Fruit fly (Drosophila melanogaster) whole organism, embryonic: ENCODE results near the gene CG5921.

Experiments used
- Awh ChIP-seq: fragments of 200-800 bp; sonication (Bioruptor generic); IDR thresholded peaks from 2 replicates; pipeline ENCODE4, ENCODE4 v1.3.6; 2022; ENCODE audit warnings: missing biosample characterization, missing genetic modification characterization
- Bteb2 ChIP-seq: fragments of 200-800 bp; sonication (Bioruptor generic); optimal IDR thresholded peaks from 2 replicates; lab custom pipeline; 2016; ENCODE audit warnings: missing biosample characterization, missing genetic modification characterization
- CG10274 ChIP-seq: fragments of 200-800 bp; sonication (Bioruptor generic); optimal IDR thresholded peaks from 3 replicates; lab custom pipeline; 2017; ENCODE audit warnings: missing biosample characterization, mild to moderate bottlenecking, missing genetic modification characterization
- CG10979 ChIP-seq: fragments of 200-800 bp; sonication (Bioruptor generic); optimal IDR thresholded peaks from 2 replicates; lab custom pipeline; 2018; ENCODE audit warnings: missing biosample characterization, mild to moderate bottlenecking, missing genetic modification characterization, moderate library complexity
- CG13123 ChIP-seq: fragments of 200-800 bp; sonication (Bioruptor generic); optimal IDR thresholded peaks from 2 replicates; lab custom pipeline; 2016; ENCODE audit warnings: missing biosample characterization, missing genetic modification characterization
- CG13287 ChIP-seq: fragments of 200-800 bp; sonication (Bioruptor generic); IDR thresholded peaks from 2 replicates; pipeline ENCODE4 v1.3.6; 2022; ENCODE audit warnings: missing biosample characterization, missing genetic modification characterization; ENCODE audit not compliant: partially characterized antibody
- CG13894 ChIP-seq: fragments of 200-800 bp; sonication (Bioruptor generic); optimal IDR thresholded peaks from 3 replicates; lab custom pipeline; 2018; ENCODE audit warnings: missing biosample characterization, mild to moderate bottlenecking, missing genetic modification characterization, moderate library complexity
- CG14050 ChIP-seq: fragments of 200-800 bp; sonication (Bioruptor generic); IDR thresholded peaks from 3 replicates; pipeline ENCODE4 v1.3.6; 2022; ENCODE audit warnings: missing biosample characterization, missing genetic modification characterization
- CG16779 ChIP-seq: fragments of 200-800 bp; sonication (Bioruptor generic); IDR thresholded peaks from 2 replicates; pipeline ENCODE4 v1.3.6; 2022; ENCODE audit warnings: missing biosample characterization, missing genetic modification characterization
- CG17359 ChIP-seq: fragments of 200-800 bp; sonication (Bioruptor generic); optimal IDR thresholded peaks from 3 replicates; lab custom pipeline; 2018; ENCODE audit warnings: missing biosample characterization, mild to moderate bottlenecking, missing genetic modification characterization, moderate library complexity
- CG17361 ChIP-seq: fragments of 200-800 bp; sonication (Bioruptor generic); IDR thresholded peaks from 3 replicates; pipeline ENCODE4 v1.3.6; 2022; ENCODE audit warnings: missing biosample characterization, missing genetic modification characterization
- CG2129 ChIP-seq: fragments of 200-800 bp; sonication (Bioruptor generic); IDR thresholded peaks from 2 replicates; pipeline ENCODE4 v1.3.6; 2022; ENCODE audit warnings: missing biosample characterization, missing genetic modification characterization; ENCODE audit not compliant: partially characterized antibody
- CG30431 ChIP-seq: fragments of 200-800 bp; sonication (Bioruptor generic); optimal IDR thresholded peaks from 2 replicates; lab custom pipeline; 2017; ENCODE audit warnings: missing biosample characterization, missing genetic modification characterization
- CG3281 ChIP-seq: fragments of 200-800 bp; sonication (Bioruptor generic); optimal IDR thresholded peaks from 3 replicates; lab custom pipeline; 2017; ENCODE audit warnings: missing biosample characterization, mild to moderate bottlenecking, missing genetic modification characterization
- CG33557 ChIP-seq: fragments of 200-800 bp; sonication (Bioruptor generic); optimal IDR thresholded peaks from 2 replicates; lab custom pipeline; 2019; ENCODE audit warnings: missing biosample characterization, mild to moderate bottlenecking, missing genetic modification characterization, moderate library complexity
- CG42726 ChIP-seq: fragments of 200-800 bp; sonication (Bioruptor generic); IDR thresholded peaks from 2 replicates; pipeline ENCODE4 v1.3.6; 2022; ENCODE audit warnings: missing biosample characterization, missing genetic modification characterization; ENCODE audit not compliant: partially characterized antibody
- CG4328 ChIP-seq: fragments of 200-800 bp; sonication (Bioruptor generic); optimal IDR thresholded peaks from 3 replicates; lab custom pipeline; 2017; ENCODE audit warnings: missing biosample characterization, missing genetic modification reagents, missing genetic modification characterization
- CG4404 ChIP-seq: fragments of 200-800 bp; sonication (Bioruptor generic); IDR thresholded peaks from 2 replicates; pipeline ENCODE4 v1.3.6; 2022; ENCODE audit warnings: missing biosample characterization, missing genetic modification characterization
- CG6765 ChIP-seq: fragments of 200-800 bp; sonication (Bioruptor generic); optimal IDR thresholded peaks from 3 replicates; lab custom pipeline; 2017; ENCODE audit warnings: missing biosample characterization, mild to moderate bottlenecking, missing genetic modification characterization
- CG7372 ChIP-seq: fragments of 200-800 bp; sonication (Bioruptor generic); IDR thresholded peaks from 2 replicates; pipeline ENCODE4 v1.3.6; 2022; ENCODE audit warnings: missing biosample characterization, missing genetic modification characterization
- CG7745 ChIP-seq: fragments of 200-800 bp; sonication (Bioruptor generic); optimal IDR thresholded peaks from 2 replicates; lab custom pipeline; 2018; ENCODE audit warnings: missing biosample characterization, mild to moderate bottlenecking, missing genetic modification characterization, moderate library complexity
- CG7928 ChIP-seq: fragments of 200-800 bp; sonication (Bioruptor generic); optimal IDR thresholded peaks from 2 replicates; lab custom pipeline; 2017; ENCODE audit warnings: missing biosample characterization, mild to moderate bottlenecking, missing genetic modification characterization
- CG8944 ChIP-seq: fragments of 200-800 bp; sonication (Bioruptor generic); optimal IDR thresholded peaks from 3 replicates; lab custom pipeline; 2016; ENCODE audit warnings: missing biosample characterization, missing genetic modification characterization
- CHES-1-like ChIP-seq: fragments of 200-800 bp; sonication (Bioruptor generic); optimal IDR thresholded peaks from 2 replicates; lab custom pipeline; 2016; ENCODE audit warnings: missing biosample characterization, missing genetic modification characterization
- D ChIP-seq, 2 experiments: fragments of 200-800 bp in 1 of 2; fragments of >200 bp in 1 of 2; sonication (Bioruptor generic) in 1 of 2; optimal IDR thresholded peaks; 2 replicates in 1 of 2; 3 replicates in 1 of 2; lab custom pipeline; 2017; ENCODE audit warnings: mild to moderate bottlenecking in 1 of 2, missing biosample characterization in 1 of 2, missing genetic modification characterization in 1 of 2, missing genetic modification reagents in 1 of 2
- Dp ChIP-seq: fragments of 200-800 bp; sonication (Bioruptor generic); optimal IDR thresholded peaks from 2 replicates; lab custom pipeline; 2018; ENCODE audit warnings: missing biosample characterization, mild to moderate bottlenecking, missing genetic modification characterization, moderate library complexity
- Gsc ChIP-seq: fragments of 200-800 bp; sonication (Bioruptor generic); IDR thresholded peaks from 2 replicates; pipeline ENCODE4 v1.3.6; 2022; ENCODE audit warnings: missing biosample characterization, missing genetic modification characterization
- HHEX ChIP-seq: fragments of 200-800 bp; sonication (Bioruptor generic); optimal IDR thresholded peaks from 3 replicates; lab custom pipeline; 2017; ENCODE audit warnings: missing biosample characterization, mild to moderate bottlenecking, missing genetic modification characterization, missing genetic modification reagents
- HLH54F ChIP-seq: fragments of 200-800 bp; sonication (Bioruptor generic); optimal IDR thresholded peaks from 3 replicates; lab custom pipeline; 2016; ENCODE audit warnings: missing biosample characterization, missing genetic modification characterization
- Lpt ChIP-seq: fragments of >200 bp; optimal IDR thresholded peaks from 2 replicates; lab custom pipeline; 2018; ENCODE audit warnings: missing biosample characterization, missing genetic modification characterization
- MBD-R2 ChIP-seq: fragments of 200-800 bp; sonication (Bioruptor generic); IDR thresholded peaks from 2 replicates; pipeline ENCODE4 v1.3.6; 2022; ENCODE audit warnings: missing biosample characterization, missing genetic modification characterization
- Nf-YA ChIP-seq: fragments of 200-800 bp; sonication (Bioruptor generic); IDR thresholded peaks from 2 replicates; pipeline ENCODE4 v1.3.6; 2022; ENCODE audit warnings: missing biosample characterization, missing genetic modification characterization
- NfI ChIP-seq: fragments of 200-800 bp; sonication (Bioruptor generic); optimal IDR thresholded peaks from 3 replicates; lab custom pipeline; 2018; ENCODE audit warnings: missing biosample characterization, mild to moderate bottlenecking, missing genetic modification characterization, moderate library complexity
- Tbp ChIP-seq: fragments of >200 bp; optimal IDR thresholded peaks from 2 replicates; lab custom pipeline; 2018; ENCODE audit warnings: missing biosample characterization, missing genetic modification characterization
- Xbp1 ChIP-seq: fragments of 200-800 bp; sonication (Bioruptor generic); optimal IDR thresholded peaks from 3 replicates; lab custom pipeline; 2016; ENCODE audit warnings: missing biosample characterization, mild to moderate bottlenecking, missing genetic modification characterization
- ac ChIP-seq: fragments of 200-800 bp; sonication (Bioruptor generic); optimal IDR thresholded peaks from 3 replicates; lab custom pipeline; 2017; ENCODE audit warnings: missing biosample characterization, mild to moderate bottlenecking, missing genetic modification characterization
- bsh ChIP-seq, 2 experiments: fragments of 200-800 bp; sonication (Bioruptor generic); optimal IDR thresholded peaks; 2 replicates each; lab custom pipeline; 2017 to 2018; ENCODE audit warnings: mild to moderate bottlenecking in 2 of 2, missing biosample characterization in 2 of 2, missing genetic modification characterization in 2 of 2, moderate library complexity in 1 of 2
- corto ChIP-seq: fragments of 200-800 bp; sonication (Bioruptor generic); optimal IDR thresholded peaks from 2 replicates; lab custom pipeline; 2016; ENCODE audit warnings: missing biosample characterization, mild to moderate bottlenecking, missing genetic modification characterization, moderate library complexity
- grau ChIP-seq: fragments of 200-800 bp; optimal IDR thresholded peaks from 3 replicates; lab custom pipeline; 2019; ENCODE audit warnings: missing biosample characterization, mild to moderate bottlenecking, missing genetic modification characterization, moderate library complexity
- knrl ChIP-seq: fragments of 200-800 bp; sonication (Bioruptor generic); IDR thresholded peaks from 3 replicates; pipeline ENCODE4 v1.3.6; 2022; ENCODE audit warnings: missing biosample characterization, missing genetic modification characterization; ENCODE audit not compliant: partially characterized antibody
- mirr ChIP-seq: fragments of 200-800 bp; sonication (Bioruptor generic); optimal IDR thresholded peaks from 3 replicates; lab custom pipeline; 2018; ENCODE audit warnings: missing biosample characterization, mild to moderate bottlenecking, missing genetic modification characterization
- org-1 ChIP-seq: fragments of 200-800 bp; sonication (Bioruptor generic); optimal IDR thresholded peaks from 2 replicates; lab custom pipeline; 2017; ENCODE audit warnings: missing biosample characterization, missing genetic modification characterization
- salm ChIP-seq: fragments of 200-800 bp; sonication (Bioruptor generic); optimal IDR thresholded peaks from 2 replicates; lab custom pipeline; 2018; ENCODE audit warnings: missing biosample characterization, mild to moderate bottlenecking, missing genetic modification characterization
- tgo ChIP-seq: fragments of 200-800 bp; sonication (Bioruptor generic); IDR thresholded peaks from 3 replicates; pipeline ENCODE4 v1.3.6; 2022; ENCODE audit warnings: missing biosample characterization, missing genetic modification characterization
- tna ChIP-seq: fragments of 200-800 bp; sonication (Bioruptor generic); IDR thresholded peaks from 2 replicates; pipeline ENCODE4 v1.3.6; 2022; ENCODE audit warnings: missing biosample characterization, missing genetic modification characterization; ENCODE audit not compliant: partially characterized antibody
- trh ChIP-seq: fragments of 200-800 bp; sonication (Bioruptor generic); optimal IDR thresholded peaks from 2 replicates; lab custom pipeline; 2016; ENCODE audit warnings: missing biosample characterization, missing genetic modification characterization
- unc-4 ChIP-seq: fragments of 200-800 bp; sonication (Bioruptor generic); IDR thresholded peaks from 2 replicates; pipeline ENCODE4 v1.3.6; 2022; ENCODE audit warnings: missing biosample characterization, missing genetic modification characterization; ENCODE audit not compliant: partially characterized antibody
- wor ChIP-seq: fragments of 200-800 bp; sonication (Bioruptor generic); IDR thresholded peaks from 2 replicates; pipeline ENCODE4 v1.3.6; 2022; ENCODE audit warnings: missing biosample characterization, missing genetic modification characterization

CG5921 gene

dm6 chrX:6090809-6091667 lies 40.4 kb downstream of the CG5921 start, which contains the start of the genes Nep1 and Mipp2 (continued):
- TF ChIP-seq mirr (GFP tag; lab: Kevin White, UChicago) (no peak), MBD-R2 (GFP tag; lab: Robert Waterston, UW) (no peak; the same call in 1 of the 2 replicates), tgo (peak; percentile 41; the same call in 2 of the 3 replicates), CG33557 (GFP tag; lab: Kevin White, UChicago) (no peak), CG3281 (GFP tag; lab: Kevin White, UChicago) (peak; percentile 16), CG4404 (GFP tag; lab: Robert Waterston, UW) (no peak), CHES-1-like (GFP tag; lab: Kevin White, UChicago) (peak; percentile 40), NfI (peak; percentile 33), CG2129 (GFP tag; lab: Robert Waterston, UW) (no peak), CG8944 (GFP tag; lab: Kevin White, UChicago) (peak; percentile 22), corto (GFP tag; lab: Kevin White, UChicago) (no peak), CG17361 (GFP tag; lab: Robert Waterston, UW) (no peak), CG7372 (GFP tag; lab: Robert Waterston, UW) (0 out of 2 replicates have a peak, but pooled peaks have one; percentile 20), CG4328 (GFP tag; lab: Kevin White, UChicago) (no peak), trh (no peak), Dp (GFP tag; lab: Kevin White, UChicago) (peak; percentile 71), CG6765 (GFP tag; lab: Kevin White, UChicago) (no peak), CG42726 (GFP tag; lab: Robert Waterston, UW) (no peak), CG7745 (tag; lab: Kevin White, UChicago) (no peak), ac (GFP tag; lab: Kevin White, UChicago) (no peak), Lpt (GFP tag; lab: Kevin White, UChicago) (no peak), CG10979 (tag; lab: Kevin White, UChicago) (no peak), Nf-YA (GFP tag; lab: Robert Waterston, UW) (no peak), tna (0 out of 2 replicates have a peak, but pooled peaks have one; percentile 28), CG7928 (GFP tag; lab: Kevin White, UChicago) (no peak), bsh (GFP tag; optimal IDR thresholded peaks at IDR 0.05; lab: Kevin White, UChicago) (peak; percentile 24 to 36), Xbp1 (no peak), Tbp (GFP tag; lab: Kevin White, UChicago) (no peak), knrl (GFP tag; lab: Robert Waterston, UW) (0 out of 3 replicates have a peak, but pooled peaks have one; percentile 10), org-1 (GFP tag; lab: Kevin White, UChicago) (no peak), CG14050 (GFP tag; lab: Robert Waterston, UW) (peak; percentile 44; the same call in 1 of the 3 replicates), salm (no peak), HLH54F (no peak), Bteb2 (no peak), Gsc (GFP tag; lab: Robert Waterston, UW) (no peak), CG13287 (GFP tag; lab: Robert Waterston, UW) (no peak), CG10274 (GFP tag; lab: Kevin White, UChicago) (no peak), unc-4 (GFP tag; lab: Robert Waterston, UW) (no peak), grau (peak; percentile 96), CG30431 (no peak), CG13894 (tag; lab: Kevin White, UChicago) (no peak), D (optimal IDR thresholded peaks at IDR 0.05; lab: Kevin White, UChicago) (no peak), D (GFP tag; optimal IDR thresholded peaks at IDR 0.05; lab: Kevin White, UChicago) (no peak), HHEX (no peak), CG16779 (GFP tag; lab: Robert Waterston, UW) (no peak), CG17359 (peak; percentile 11), wor (GFP tag; lab: Robert Waterston, UW) (0 out of 2 replicates have a peak, but pooled peaks have one; percentile 10), Awh (GFP tag; lab: Robert Waterston, UW) (no peak), CG13123 (no peak)
